Fruit fly (Drosophila melanogaster) whole organism, embryonic: ENCODE data around the gene CG34041.

Experiments
- Atf6 ChIP-seq: fragments of 200-800 bp; sonication (Bioruptor generic); IDR thresholded peaks from 2 replicates; pipeline ENCODE4 v1.3.6; 2022; ENCODE audit warnings: missing biosample characterization, missing genetic modification characterization
- Bteb2 ChIP-seq: fragments of 200-800 bp; sonication (Bioruptor generic); optimal IDR thresholded peaks from 2 replicates; lab custom pipeline; 2016; ENCODE audit warnings: missing biosample characterization, missing genetic modification characterization
- CG12219 ChIP-seq: fragments of 200-800 bp; sonication (Bioruptor generic); optimal IDR thresholded peaks from 3 replicates; lab custom pipeline; 2018; ENCODE audit warnings: missing biosample characterization, mild to moderate bottlenecking, missing genetic modification characterization
- CG12391 ChIP-seq: fragments of 200-800 bp; sonication (Bioruptor generic); optimal IDR thresholded peaks from 3 replicates; lab custom pipeline; 2018; ENCODE audit warnings: missing biosample characterization, mild to moderate bottlenecking, missing genetic modification characterization, moderate library complexity
- CG12744 ChIP-seq: fragments of 200-800 bp; sonication (Bioruptor generic); optimal IDR thresholded peaks from 2 replicates; lab custom pipeline; 2016; ENCODE audit warnings: missing biosample characterization, missing genetic modification characterization
- CG13123 ChIP-seq: fragments of 200-800 bp; sonication (Bioruptor generic); optimal IDR thresholded peaks from 2 replicates; lab custom pipeline; 2016; ENCODE audit warnings: missing biosample characterization, missing genetic modification characterization
- CG15514 ChIP-seq: fragments of 200-800 bp; sonication (Bioruptor generic); optimal IDR thresholded peaks from 3 replicates; lab custom pipeline; 2017; ENCODE audit warnings: missing biosample characterization, missing genetic modification characterization, mild to moderate bottlenecking, moderate library complexity, missing genetic modification reagents
- CG1603 ChIP-seq: fragments of 200-800 bp; sonication (Bioruptor generic); optimal IDR thresholded peaks from 2 replicates; lab custom pipeline; 2019; ENCODE audit warnings: missing biosample characterization, mild to moderate bottlenecking, missing genetic modification characterization, moderate library complexity
- CG17361 ChIP-seq: fragments of 200-800 bp; sonication (Bioruptor generic); IDR thresholded peaks from 3 replicates; pipeline ENCODE4 v1.3.6; 2022; ENCODE audit warnings: missing biosample characterization, missing genetic modification characterization
- CG32772 ChIP-seq: fragments of 200-800 bp; sonication (Bioruptor generic); IDR thresholded peaks from 2 replicates; pipeline ENCODE4 v1.3.6; 2022; ENCODE audit warnings: missing biosample characterization, missing genetic modification characterization
- CG3281 ChIP-seq: fragments of 200-800 bp; sonication (Bioruptor generic); optimal IDR thresholded peaks from 3 replicates; lab custom pipeline; 2017; ENCODE audit warnings: missing biosample characterization, mild to moderate bottlenecking, missing genetic modification characterization
- CG3726 ChIP-seq: fragments of 200-800 bp; sonication (Bioruptor generic); IDR thresholded peaks from 3 replicates; pipeline ENCODE4, ENCODE4 v1.3.6; 2022; ENCODE audit warnings: missing biosample characterization, missing genetic modification characterization
- CG4328 ChIP-seq: fragments of 200-800 bp; sonication (Bioruptor generic); optimal IDR thresholded peaks from 3 replicates; lab custom pipeline; 2017; ENCODE audit warnings: missing biosample characterization, missing genetic modification reagents, missing genetic modification characterization
- CG4707 ChIP-seq: fragments of 200-800 bp; sonication (Bioruptor generic); optimal IDR thresholded peaks from 2 replicates; lab custom pipeline; 2018; ENCODE audit warnings: missing biosample characterization, mild to moderate bottlenecking, missing genetic modification characterization, moderate library complexity
- CG5180 ChIP-seq: fragments of 200-800 bp; sonication (Bioruptor generic); optimal IDR thresholded peaks from 3 replicates; lab custom pipeline; 2017; ENCODE audit warnings: missing biosample characterization, missing genetic modification characterization, mild to moderate bottlenecking, moderate library complexity, missing genetic modification reagents
- CG8290 ChIP-seq, 3 experiments: fragments of 200-800 bp; sonication (Bioruptor generic); optimal IDR thresholded peaks; 2 replicates each; lab custom pipeline; 2016 to 2019; ENCODE audit warnings: missing biosample characterization in 3 of 3, missing genetic modification characterization in 3 of 3, mild to moderate bottlenecking in 2 of 3, moderate library complexity in 1 of 3
- Eip74EF ChIP-seq, 2 experiments: fragments of 200-800 bp in 1 of 2; fragments of >200 bp in 1 of 2; sonication (Bioruptor generic) in 1 of 2; optimal IDR thresholded peaks; 2 replicates each; lab custom pipeline; 2017 to 2019; ENCODE audit warnings: missing biosample characterization in 2 of 2, missing genetic modification characterization in 2 of 2, mild to moderate bottlenecking in 1 of 2, moderate library complexity in 1 of 2
- Hr3 ChIP-seq: fragments of 200-800 bp; sonication (Bioruptor generic); optimal IDR thresholded peaks from 3 replicates; lab custom pipeline; 2016; ENCODE audit warnings: missing biosample characterization, missing genetic modification characterization
- Lhr ChIP-seq: fragments of 200-800 bp; sonication (Bioruptor generic); optimal IDR thresholded peaks from 3 replicates; lab custom pipeline; 2017; ENCODE audit warnings: mild to moderate bottlenecking, missing biosample characterization, missing genetic modification reagents, missing genetic modification characterization
- MBD-R2 ChIP-seq: fragments of 200-800 bp; sonication (Bioruptor generic); IDR thresholded peaks from 2 replicates; pipeline ENCODE4 v1.3.6; 2022; ENCODE audit warnings: missing biosample characterization, missing genetic modification characterization
- Nf-YC ChIP-seq: fragments of 200-800 bp; optimal IDR thresholded peaks from 3 replicates; lab custom pipeline; 2019; ENCODE audit warnings: missing biosample characterization, mild to moderate bottlenecking, missing genetic modification characterization, moderate library complexity
- Oli ChIP-seq: fragments of 200-800 bp; sonication (Bioruptor generic); optimal IDR thresholded peaks from 2 replicates; lab custom pipeline; 2018; ENCODE audit warnings: missing biosample characterization, mild to moderate bottlenecking, missing genetic modification characterization, moderate library complexity
- Pdp1 ChIP-seq, 2 experiments: fragments of 200-800 bp; sonication (Bioruptor generic); optimal IDR thresholded peaks; 3 replicates each; lab custom pipeline; 2016; ENCODE audit warnings: missing biosample characterization in 2 of 2, missing genetic modification characterization in 2 of 2, mild to moderate bottlenecking in 1 of 2, moderate library complexity in 1 of 2
- Rx ChIP-seq: fragments of 200-800 bp; sonication (Bioruptor generic); IDR thresholded peaks from 2 replicates; pipeline ENCODE4 v1.3.6; 2022; ENCODE audit warnings: missing biosample characterization, missing genetic modification characterization
- bcd ChIP-seq: fragments of 200-800 bp; sonication (Bioruptor generic); optimal IDR thresholded peaks from 2 replicates; lab custom pipeline; 2017; ENCODE audit warnings: missing biosample characterization, mild to moderate bottlenecking, missing genetic modification characterization
- caup ChIP-seq: fragments of 200-800 bp; sonication (Bioruptor generic); optimal IDR thresholded peaks from 3 replicates; lab custom pipeline; 2017; ENCODE audit warnings: missing biosample characterization, mild to moderate bottlenecking, missing genetic modification characterization, moderate library complexity; ENCODE audit not compliant: severe bottlenecking
- chinmo ChIP-seq: fragments of 200-800 bp; sonication (Bioruptor generic); IDR thresholded peaks from 4 replicates; pipeline ENCODE4 v1.3.6; 2022; ENCODE audit warnings: missing biosample characterization, missing genetic modification characterization; ENCODE audit not compliant: partially characterized antibody
- chm ChIP-seq: fragments of 200-800 bp; sonication (Bioruptor generic); IDR thresholded peaks from 2 replicates; pipeline ENCODE4 v1.3.6; 2022; ENCODE audit warnings: missing biosample characterization, missing genetic modification characterization
- disco-r ChIP-seq: fragments of 200-800 bp; sonication (Bioruptor generic); optimal IDR thresholded peaks from 2 replicates; lab custom pipeline; 2016; ENCODE audit warnings: missing biosample characterization, missing genetic modification characterization
- dmrt99B ChIP-seq: fragments of 200-800 bp; sonication (Bioruptor generic); optimal IDR thresholded peaks from 2 replicates; lab custom pipeline; 2018; ENCODE audit warnings: missing biosample characterization, mild to moderate bottlenecking, missing genetic modification characterization, moderate library complexity
- dpn ChIP-seq, 2 experiments: fragments of 200-800 bp; sonication (Bioruptor generic); optimal IDR thresholded peaks; 3 replicates each; lab custom pipeline; 2016; ENCODE audit warnings: missing biosample characterization in 2 of 2, missing genetic modification characterization in 2 of 2
- dysf ChIP-seq: fragments of 200-800 bp; sonication (Bioruptor generic); IDR thresholded peaks from 3 replicates; pipeline ENCODE4 v1.3.6; 2022; ENCODE audit warnings: missing biosample characterization, missing genetic modification characterization
- fd3F ChIP-seq: fragments of 200-800 bp; sonication (Bioruptor generic); optimal IDR thresholded peaks from 2 replicates; lab custom pipeline; 2018; ENCODE audit warnings: missing biosample characterization, mild to moderate bottlenecking, missing genetic modification characterization, moderate library complexity
- gem ChIP-seq: fragments of 200-800 bp; sonication (Bioruptor generic); optimal IDR thresholded peaks from 2 replicates; lab custom pipeline; 2019; ENCODE audit warnings: missing biosample characterization, mild to moderate bottlenecking, missing genetic modification characterization, moderate library complexity
- hb ChIP-seq: fragments of 200-800 bp; sonication (Bioruptor generic); IDR thresholded peaks from 3 replicates; pipeline ENCODE4 v1.3.6; 2022; ENCODE audit warnings: missing biosample characterization, missing genetic modification characterization; ENCODE audit not compliant: partially characterized antibody
- lmd ChIP-seq: fragments of 200-800 bp; sonication (Bioruptor generic); IDR thresholded peaks from 2 replicates; pipeline ENCODE4 v1.3.6; 2022; ENCODE audit warnings: missing biosample characterization, missing genetic modification characterization
- maf-S ChIP-seq: fragments of 200-800 bp; sonication (Bioruptor generic); optimal IDR thresholded peaks from 2 replicates; lab custom pipeline; 2016; ENCODE audit warnings: missing biosample characterization, missing genetic modification characterization
- nerfin-1 ChIP-seq: fragments of 200-800 bp; sonication (Bioruptor generic); optimal IDR thresholded peaks from 3 replicates; lab custom pipeline; 2019; ENCODE audit warnings: missing biosample characterization, mild to moderate bottlenecking, missing genetic modification characterization, moderate library complexity
- repo ChIP-seq: fragments of 200-800 bp; sonication (Bioruptor generic); optimal IDR thresholded peaks from 2 replicates; lab custom pipeline; 2016; ENCODE audit warnings: missing biosample characterization, missing genetic modification characterization
- row ChIP-seq: fragments of 200-800 bp; sonication (Bioruptor generic); IDR thresholded peaks from 3 replicates; pipeline ENCODE4 v1.3.6; 2022; ENCODE audit warnings: missing biosample characterization, missing genetic modification characterization
- sug ChIP-seq: fragments of 200-800 bp; optimal IDR thresholded peaks from 2 replicates; lab custom pipeline; 2019; ENCODE audit warnings: missing biosample characterization, mild to moderate bottlenecking, missing genetic modification characterization, moderate library complexity
- tap ChIP-seq: fragments of 200-800 bp; optimal IDR thresholded peaks from 3 replicates; lab custom pipeline; 2019; ENCODE audit warnings: missing biosample characterization, mild to moderate bottlenecking, missing genetic modification characterization, moderate library complexity
- tgo ChIP-seq: fragments of 200-800 bp; sonication (Bioruptor generic); IDR thresholded peaks from 3 replicates; pipeline ENCODE4 v1.3.6; 2022; ENCODE audit warnings: missing biosample characterization, missing genetic modification characterization
- tll ChIP-seq, 2 experiments: fragments of 200-800 bp in 1 of 2; fragments of >200 bp in 1 of 2; sonication (Bioruptor generic) in 1 of 2; optimal IDR thresholded peaks; 2 replicates each; lab custom pipeline; 2017 to 2019; ENCODE audit warnings: missing biosample characterization in 2 of 2, missing genetic modification characterization in 2 of 2, mild to moderate bottlenecking in 1 of 2, moderate library complexity in 1 of 2
- ttk ChIP-seq: fragments of 200-800 bp; sonication (Bioruptor generic); IDR thresholded peaks from 2 replicates; pipeline ENCODE4 v2.1.2; 2022; ENCODE audit warnings: missing biosample characterization, missing genetic modification characterization
- unpg ChIP-seq: fragments of 200-800 bp; sonication (Bioruptor generic); optimal IDR thresholded peaks from 3 replicates; lab custom pipeline; 2018; ENCODE audit warnings: missing biosample characterization, mild to moderate bottlenecking, missing genetic modification characterization, moderate library complexity
- zf30C ChIP-seq: fragments of 200-800 bp; sonication (Bioruptor generic); optimal IDR thresholded peaks from 3 replicates; lab custom pipeline; 2018; ENCODE audit warnings: missing biosample characterization, mild to moderate bottlenecking, missing genetic modification characterization
- zfh1 ChIP-seq: fragments of 200-800 bp; sonication (Bioruptor generic); IDR thresholded peaks from 3 replicates; pipeline ENCODE4 v1.3.6; 2022; ENCODE audit warnings: missing biosample characterization, missing genetic modification characterization
- zfh2 ChIP-seq: fragments of 200-800 bp; sonication (Bioruptor generic); optimal IDR thresholded peaks from 2 replicates; lab custom pipeline; 2016; ENCODE audit warnings: missing biosample characterization, missing genetic modification characterization

CG34041 gene

dm6 chr3R:30536432-30536831, 28.6 kb downstream of the CG34041 start (continued):
- TF ChIP-seq CG12391 (tag; lab: Kevin White, UChicago), result peak; percentile 19
- TF ChIP-seq lmd (GFP tag; lab: Robert Waterston, UW), result peak; percentile 48; the same call in 1 of the 2 replicates
- TF ChIP-seq row, result peak; percentile 65; the same call in 2 of the 3 replicates
- TF ChIP-seq dysf (GFP tag; lab: Robert Waterston, UW), result peak; percentile 61; the same call in 2 of the 3 replicates
- peak; percentile 27; the same call in 2 of the 3 replicates for TF ChIP-seq tgo (GFP tag; lab: Robert Waterston, UW)
- TF ChIP-seq CG32772 (GFP tag; lab: Robert Waterston, UW), result no peak
- no peak for TF ChIP-seq CG5180 (GFP tag; lab: Kevin White, UChicago)
- TF ChIP-seq CG12744 (GFP tag; lab: Kevin White, UChicago), result no peak
- peak in 1 of 2 experiments; percentile 7 for TF ChIP-seq dpn (GFP tag; optimal IDR thresholded peaks at IDR 0.05; lab: Kevin White, UChicago)
- peak; percentile 57 for TF ChIP-seq gem (tag; lab: Kevin White, UChicago)
- peak; percentile 13 for TF ChIP-seq Hr3 (GFP tag; lab: Kevin White, UChicago)
- TF ChIP-seq Lhr (GFP tag; lab: Kevin White, UChicago), result no peak
- peak in 1 of 2 experiments; percentile 1 for TF ChIP-seq Pdp1 (GFP tag; optimal IDR thresholded peaks at IDR 0.05; lab: Kevin White, UChicago)
- TF ChIP-seq dmrt99B (tag; lab: Kevin White, UChicago), result no peak
- no peak for TF ChIP-seq repo
- peak; percentile 54; the same call in 1 of the 2 replicates for TF ChIP-seq Atf6 (GFP tag; lab: Robert Waterston, UW)
- TF ChIP-seq CG3726, result no peak
- 0 out of 3 replicates have a peak, but pooled peaks have one; percentile 44 for TF ChIP-seq zfh1 (GFP tag; lab: Robert Waterston, UW)
- peak; percentile 27 for TF ChIP-seq Oli (tag; lab: Kevin White, UChicago)
- peak; percentile 11 for TF ChIP-seq Nf-YC (tag; lab: Kevin White, UChicago)
- 0 out of 3 replicates have a peak, but pooled peaks have one; percentile 26 for TF ChIP-seq CG17361
- TF ChIP-seq unpg (GFP tag; lab: Kevin White, UChicago), result peak; percentile 35
- TF ChIP-seq Bteb2, result no peak

dm6 chr3R:30536919-30537318, 29.1 kb downstream of the CG34041 start:
- no peak for TF ChIP-seq nerfin-1 (tag; lab: Kevin White, UChicago)
- TF ChIP-seq zf30C (GFP tag; lab: Kevin White, UChicago), result no peak
- peak; percentile 23 for TF ChIP-seq fd3F (GFP tag; lab: Kevin White, UChicago)
- TF ChIP-seq maf-S (GFP tag; lab: Kevin White, UChicago), result no peak
- no peak for TF ChIP-seq CG12219
- no peak for TF ChIP-seq zfh2 (GFP tag; lab: Kevin White, UChicago)
- TF ChIP-seq zfh1 (GFP tag; lab: Robert Waterston, UW), result no peak
- no peak for TF ChIP-seq hb (GFP tag; lab: Robert Waterston, UW)
- TF ChIP-seq sug (tag; lab: Kevin White, UChicago), result no peak
- no peak for TF ChIP-seq MBD-R2 (GFP tag; lab: Robert Waterston, UW)
- TF ChIP-seq chm (GFP tag; lab: Robert Waterston, UW), result no peak
- TF ChIP-seq disco-r (GFP tag; lab: Kevin White, UChicago), result no peak
- no peak for TF ChIP-seq ttk (GFP tag; lab: Robert Waterston, UW)
- TF ChIP-seq Eip74EF (GFP tag; optimal IDR thresholded peaks at IDR 0.05; lab: Kevin White, UChicago), result no peak
- TF ChIP-seq Rx (GFP tag; lab: Robert Waterston, UW), result no peak
- TF ChIP-seq tap (tag; lab: Kevin White, UChicago), result no peak
- TF ChIP-seq CG4707 (GFP tag; lab: Kevin White, UChicago), result no peak
- no peak for TF ChIP-seq bcd
- TF ChIP-seq CG15514 (GFP tag; lab: Kevin White, UChicago), result peak; percentile 14
- TF ChIP-seq CG3281 (GFP tag; lab: Kevin White, UChicago), result peak; percentile 38
- TF ChIP-seq tll (GFP tag; optimal IDR thresholded peaks at IDR 0.05; lab: Kevin White, UChicago), result no peak
- TF ChIP-seq CG13123 (GFP tag; lab: Kevin White, UChicago), result no peak
- no peak for TF ChIP-seq CG1603 (tag; lab: Kevin White, UChicago)
- peak; percentile 35 for TF ChIP-seq caup (GFP tag; lab: Kevin White, UChicago)
- TF ChIP-seq chinmo (GFP tag; lab: Robert Waterston, UW), result 0 out of 4 replicates have a peak, but pooled peaks have one; percentile 57
- TF ChIP-seq CG8290 (GFP tag; optimal IDR thresholded peaks at IDR 0.05; lab: Kevin White, UChicago), result no peak
- peak in 1 of 2 experiments; percentile 23 for TF ChIP-seq CG8290 (tag; optimal IDR thresholded peaks at IDR 0.05; lab: Kevin White, UChicago)
- no peak for TF ChIP-seq CG4328 (GFP tag; lab: Kevin White, UChicago)
